Fruit fly (Drosophila melanogaster): ENCODE results near the gene Hexim.

Hexim gene

DNA sequence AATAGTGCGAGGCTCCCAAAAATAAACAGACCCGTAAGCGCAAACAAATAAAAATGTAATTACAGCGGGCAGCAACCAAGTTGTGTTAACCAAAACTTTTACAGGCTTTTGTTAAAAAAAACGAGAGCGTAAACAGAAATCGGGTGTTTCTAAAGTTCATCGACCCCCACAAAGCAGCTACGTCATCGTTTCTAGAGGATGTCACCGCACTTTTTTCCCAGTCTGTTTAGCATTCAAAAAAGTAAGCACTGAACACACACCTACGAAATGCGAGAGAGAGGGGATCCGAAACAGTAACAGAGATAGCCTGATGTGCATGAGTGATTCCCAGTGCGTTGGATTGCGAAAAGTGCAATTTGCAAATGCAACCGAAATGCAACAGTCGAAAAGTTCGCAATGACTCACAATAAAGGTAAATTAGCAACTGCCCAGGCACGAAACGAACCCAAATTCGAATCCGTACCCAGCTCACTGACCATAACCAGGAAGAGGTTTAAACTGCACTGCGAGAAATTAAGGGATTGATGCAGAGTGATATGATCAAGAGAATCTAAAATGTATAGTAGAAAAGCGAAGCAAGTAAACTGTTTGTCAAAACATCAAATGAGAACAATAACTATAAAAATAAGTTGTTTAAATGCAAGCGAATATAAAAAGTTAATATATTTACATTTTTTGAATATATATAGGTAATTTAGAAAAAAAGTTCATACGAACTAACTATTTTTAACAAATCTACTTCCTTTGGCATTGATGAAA is 32.0 kb downstream of the Hexim start (continued):
- TF ChIP-seq CG34406 (GFP tag; optimal IDR thresholded peaks at IDR 0.05), result peak; percentile 62
- TF ChIP-seq CG8632 (GFP tag; optimal IDR thresholded peaks at IDR 0.05), result peak; percentile 65
- peak; percentile 7 for TF ChIP-seq CG6792 (GFP tag; optimal IDR thresholded peaks at IDR 0.05)
- TF ChIP-seq fd85E (GFP tag; optimal IDR thresholded peaks at IDR 0.05), result no peak
- peak; percentile 42 for TF ChIP-seq CG8319 (GFP tag; optimal IDR thresholded peaks at IDR 0.05)
- peak; percentile 51 for TF ChIP-seq CG6276 (GFP tag; optimal IDR thresholded peaks at IDR 0.05)
- no peak for TF ChIP-seq CG6163 (GFP tag; IDR thresholded peaks at IDR 0.05)
- TF ChIP-seq eg (GFP tag; IDR thresholded peaks at IDR 0.05), result 0 out of 3 replicates have a peak, but pooled peaks have one; percentile 26
- peak; percentile 13 for TF ChIP-seq Eip75B (GFP tag; optimal IDR thresholded peaks at IDR 0.05)
- TF ChIP-seq Ets96B (tag; optimal IDR thresholded peaks at IDR 0.05), result peak; percentile 67
- TF ChIP-seq CG10631 (GFP tag; optimal IDR thresholded peaks at IDR 0.05), result peak; percentile 43
- no peak for TF ChIP-seq CG11762 (GFP tag; optimal IDR thresholded peaks at IDR 0.05; ENCODE audit: insufficient read depth)
- peak; percentile 83 for TF ChIP-seq Eip78C (GFP tag)
- TF ChIP-seq topi (GFP tag; optimal IDR thresholded peaks at IDR 0.05), result peak; percentile 50
- TF ChIP-seq cyc (GFP tag; optimal IDR thresholded peaks at IDR 0.05), result peak; percentile 3
- peak; percentile 58 for TF ChIP-seq Met (GFP tag; optimal IDR thresholded peaks at IDR 0.05)
- peak; percentile 3 for TF ChIP-seq CG10669 (GFP tag; optimal IDR thresholded peaks at IDR 0.05)
- no peak for TF ChIP-seq Lpt (GFP tag; optimal IDR thresholded peaks at IDR 0.05)
- peak; percentile 46 for TF ChIP-seq Smox (GFP tag; optimal IDR thresholded peaks at IDR 0.05)
- peak; percentile 63 for TF ChIP-seq CG15336 (GFP tag; IDR thresholded peaks at IDR 0.05)
- TF ChIP-seq vri (GFP tag; optimal IDR thresholded peaks at IDR 0.05), result no peak
- TF ChIP-seq Hr38 (GFP tag; optimal IDR thresholded peaks at IDR 0.05), result no peak
- peak; percentile 38 for TF ChIP-seq Sox14 (GFP tag; optimal IDR thresholded peaks at IDR 0.05)
- peak; percentile 57 for TF ChIP-seq CG3032 (tag; optimal IDR thresholded peaks at IDR 0.05)
- peak; percentile 21 for TF ChIP-seq Sox102F (GFP tag; optimal IDR thresholded peaks at IDR 0.05)
- TF ChIP-seq Gug (GFP tag; IDR thresholded peaks at IDR 0.05), result no peak
- no peak for TF ChIP-seq CG7368 (GFP tag; optimal IDR thresholded peaks at IDR 0.05)

DNA sequence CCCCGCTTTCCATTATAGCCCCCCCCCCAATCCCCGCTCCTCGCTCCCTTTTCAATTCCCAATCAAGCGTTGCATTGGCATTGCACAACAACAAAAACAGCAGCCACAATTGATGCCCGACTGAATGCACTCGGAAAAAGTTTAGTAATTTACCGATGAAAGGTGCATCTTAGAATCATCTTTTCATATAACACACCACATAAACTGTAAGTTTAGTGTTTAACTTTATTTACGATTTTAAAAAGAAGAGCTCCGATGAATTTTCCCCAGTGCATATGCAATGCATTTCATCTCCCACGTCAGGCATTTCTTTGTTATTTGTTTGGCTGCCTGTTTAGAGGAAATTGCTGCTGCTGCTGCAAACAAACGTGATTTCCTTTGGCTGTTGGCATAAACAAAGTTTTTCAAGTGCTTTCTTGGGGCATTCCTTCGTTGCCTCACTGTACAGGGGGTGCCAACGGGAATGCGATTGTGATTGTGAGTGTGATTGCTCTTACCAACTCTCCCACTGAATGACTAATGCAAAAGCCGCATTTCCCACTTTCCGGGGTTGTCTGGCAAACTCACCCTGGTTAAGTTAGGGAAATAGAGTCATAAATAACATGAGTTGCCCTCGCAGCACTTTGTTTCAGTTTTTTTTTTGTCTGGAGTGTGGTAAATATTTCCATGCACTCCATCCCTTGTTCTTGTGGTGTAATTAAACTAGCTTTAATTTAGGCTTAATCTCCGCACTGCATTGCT is 33.2 kb downstream of the Hexim start:
- peak; percentile 66 for TF ChIP-seq CG7368 (GFP tag; optimal IDR thresholded peaks at IDR 0.05)
- TF ChIP-seq dsx (GFP tag; optimal IDR thresholded peaks at IDR 0.05; ENCODE audit: poor library complexity, severe bottlenecking), result peak; percentile 59
- peak; percentile 91 for TF ChIP-seq CG32006 (GFP tag; optimal IDR thresholded peaks at IDR 0.05)
- TF ChIP-seq Met (GFP tag; optimal IDR thresholded peaks at IDR 0.05), result peak; percentile 79
- TF ChIP-seq CG34406 (GFP tag; optimal IDR thresholded peaks at IDR 0.05), result peak; percentile 70
- TF ChIP-seq Sox15 (GFP tag; optimal IDR thresholded peaks at IDR 0.05), result peak; percentile 59
- peak; percentile 77 for TF ChIP-seq CG6808 (GFP tag; optimal IDR thresholded peaks at IDR 0.05)
- peak; percentile 73 for TF ChIP-seq CG11902 (GFP tag; optimal IDR thresholded peaks at IDR 0.05)
- TF ChIP-seq CG6854 (GFP tag; optimal IDR thresholded peaks at IDR 0.05), result peak; percentile 29
- TF ChIP-seq Ets21C (GFP tag; optimal IDR thresholded peaks at IDR 0.05), result peak; percentile 69
- TF ChIP-seq fd85E (GFP tag; optimal IDR thresholded peaks at IDR 0.05), result no peak
- TF ChIP-seq lz (GFP tag; optimal IDR thresholded peaks at IDR 0.05), result peak; percentile 74
- TF ChIP-seq CG6792 (GFP tag; optimal IDR thresholded peaks at IDR 0.05), result peak; percentile 71
- TF ChIP-seq fd59A (GFP tag; optimal IDR thresholded peaks at IDR 0.05), result peak; percentile 51
- peak; percentile 83 for TF ChIP-seq CG10669 (GFP tag; optimal IDR thresholded peaks at IDR 0.05)
- peak; percentile 85 for TF ChIP-seq cyc (GFP tag; optimal IDR thresholded peaks at IDR 0.05)
- peak; percentile 82 for TF ChIP-seq Hr39 (GFP tag; optimal IDR thresholded peaks at IDR 0.05)
- TF ChIP-seq svp (GFP tag), result peak; percentile 87
- TF ChIP-seq CG15336 (GFP tag; IDR thresholded peaks at IDR 0.05), result peak; percentile 91
- TF ChIP-seq CG8632 (GFP tag; optimal IDR thresholded peaks at IDR 0.05), result peak; percentile 65
- TF ChIP-seq ss (GFP tag; optimal IDR thresholded peaks at IDR 0.05), result peak; percentile 1 to 73
- TF ChIP-seq CG1621 (tag; optimal IDR thresholded peaks at IDR 0.05), result peak; percentile 72
- peak; percentile 73 to 78 for TF ChIP-seq salr (GFP tag; optimal IDR thresholded peaks at IDR 0.05)
- TF ChIP-seq CG3919 (GFP tag; optimal IDR thresholded peaks at IDR 0.05), result peak; percentile 87
- peak; percentile 96 for TF ChIP-seq CG6163 (GFP tag; IDR thresholded peaks at IDR 0.05)
- TF ChIP-seq CG31627 (GFP tag; optimal IDR thresholded peaks at IDR 0.05), result peak; percentile 83
- TF ChIP-seq CG11762 (GFP tag; optimal IDR thresholded peaks at IDR 0.05; ENCODE audit: insufficient read depth), result peak; percentile 75
- TF ChIP-seq CG9139 (GFP tag; optimal IDR thresholded peaks at IDR 0.05), result peak; percentile 56
- peak; percentile 77 for TF ChIP-seq dac (GFP tag; optimal IDR thresholded peaks at IDR 0.05)
- TF ChIP-seq pdm3 (GFP tag; optimal IDR thresholded peaks at IDR 0.05), result peak; percentile 87
- TF ChIP-seq CG10631 (GFP tag; optimal IDR thresholded peaks at IDR 0.05), result peak; percentile 82
- peak; percentile 81 for TF ChIP-seq topi (GFP tag; optimal IDR thresholded peaks at IDR 0.05)

Data from whole organism, prepupa.